Fruit fly (Drosophila melanogaster) whole organism, prepupa: ENCODE results near the gene ScsbetaA.

Source experiments
- Blimp-1 ChIP-seq: fragments of 200-800 bp; sonication (Bioruptor generic); optimal IDR thresholded peaks from 3 replicates; lab custom pipeline; 2017; ENCODE audit warnings: missing biosample characterization, missing genetic modification characterization, mild to moderate bottlenecking, moderate library complexity, missing genetic modification reagents
- CG10669 ChIP-seq: fragments of 200-800 bp; sonication (Bioruptor generic); optimal IDR thresholded peaks from 3 replicates; lab custom pipeline; 2018; ENCODE audit warnings: missing biosample characterization, mild to moderate bottlenecking, missing genetic modification characterization, moderate library complexity
- CG11294 ChIP-seq: fragments of 200-800 bp; sonication (Bioruptor generic); IDR thresholded peaks from 2 replicates; pipeline ENCODE4 v1.3.6; 2022; ENCODE audit warnings: missing biosample characterization, missing genetic modification characterization
- CG11762 ChIP-seq: fragments of 200-800 bp; sonication (Bioruptor generic); optimal IDR thresholded peaks from 3 replicates; lab custom pipeline; 2016; ENCODE audit warnings: missing biosample characterization, missing genetic modification characterization; ENCODE audit not compliant: insufficient read depth
- CG11902 ChIP-seq: fragments of 200-800 bp; sonication (Bioruptor generic); optimal IDR thresholded peaks from 3 replicates; lab custom pipeline; 2016; ENCODE audit warnings: missing biosample characterization, missing genetic modification characterization
- CG15336 ChIP-seq: fragments of 200-800 bp; sonication (Bioruptor generic); IDR thresholded peaks from 2 replicates; pipeline ENCODE4 v1.3.6; 2022; ENCODE audit warnings: missing biosample characterization, missing genetic modification characterization
- CG16779 ChIP-seq: fragments of 200-800 bp; sonication (Bioruptor generic); optimal IDR thresholded peaks from 3 replicates; lab custom pipeline; 2017; ENCODE audit warnings: missing biosample characterization, mild to moderate bottlenecking, missing genetic modification characterization
- CG3032 ChIP-seq: fragments of 200-800 bp; optimal IDR thresholded peaks from 2 replicates; lab custom pipeline; 2019; ENCODE audit warnings: missing biosample characterization, mild to moderate bottlenecking, missing genetic modification characterization, moderate library complexity
- CG31627 ChIP-seq: fragments of 200-800 bp; sonication (Bioruptor generic); optimal IDR thresholded peaks from 3 replicates; lab custom pipeline; 2016; ENCODE audit warnings: missing biosample characterization, missing genetic modification characterization
- CG32006 ChIP-seq: fragments of 200-800 bp; sonication (Bioruptor generic); optimal IDR thresholded peaks from 3 replicates; lab custom pipeline; 2017; ENCODE audit warnings: missing biosample characterization, mild to moderate bottlenecking, missing genetic modification characterization
- CG4318 ChIP-seq: fragments of 200-800 bp; sonication (Bioruptor generic); optimal IDR thresholded peaks from 3 replicates; lab custom pipeline; 2017; ENCODE audit warnings: missing biosample characterization, mild to moderate bottlenecking, missing genetic modification characterization
- CG6276 ChIP-seq: fragments of 200-800 bp; sonication (Bioruptor generic); optimal IDR thresholded peaks from 2 replicates; lab custom pipeline; 2017; ENCODE audit warnings: missing biosample characterization, mild to moderate bottlenecking, missing genetic modification characterization
- CG6792 ChIP-seq: fragments of 200-800 bp; sonication (Bioruptor generic); optimal IDR thresholded peaks from 3 replicates; lab custom pipeline; 2016; ENCODE audit warnings: missing biosample characterization, missing genetic modification characterization
- CG6854 ChIP-seq: fragments of 200-800 bp; sonication (Bioruptor generic); optimal IDR thresholded peaks from 2 replicates; lab custom pipeline; 2017; ENCODE audit warnings: missing biosample characterization, mild to moderate bottlenecking, missing genetic modification characterization
- CG7368 ChIP-seq: fragments of 200-800 bp; sonication (Bioruptor generic); optimal IDR thresholded peaks from 3 replicates; lab custom pipeline; 2016; ENCODE audit warnings: missing biosample characterization, missing genetic modification characterization
- CG8119 ChIP-seq: fragments of 200-800 bp; sonication (Bioruptor generic); IDR thresholded peaks from 3 replicates; pipeline ENCODE4 v1.3.6; 2022; ENCODE audit warnings: missing biosample characterization, missing genetic modification characterization
- CG8319 ChIP-seq: fragments of 200-800 bp; sonication (Bioruptor generic); optimal IDR thresholded peaks from 3 replicates; lab custom pipeline; 2016; ENCODE audit warnings: missing biosample characterization, missing genetic modification characterization
- CG8632 ChIP-seq: fragments of 200-800 bp; sonication (Bioruptor generic); optimal IDR thresholded peaks from 3 replicates; lab custom pipeline; 2016; ENCODE audit warnings: missing biosample characterization, missing genetic modification characterization
- CG9139 ChIP-seq: fragments of 200-800 bp; sonication (Bioruptor generic); optimal IDR thresholded peaks from 3 replicates; lab custom pipeline; 2017; ENCODE audit warnings: missing biosample characterization, mild to moderate bottlenecking, missing genetic modification characterization
- Eip75B ChIP-seq: fragments of 200-800 bp; sonication (Bioruptor generic); optimal IDR thresholded peaks from 3 replicates; lab custom pipeline; 2016; ENCODE audit warnings: missing biosample characterization, missing genetic modification characterization
- Eip93F ChIP-seq: fragments of 200-800 bp; sonication (Bioruptor generic); optimal IDR thresholded peaks from 2 replicates; lab custom pipeline; 2016; ENCODE audit warnings: missing biosample characterization, mild to moderate bottlenecking, missing genetic modification characterization
- Ets96B ChIP-seq: fragments of 200-800 bp; optimal IDR thresholded peaks from 2 replicates; lab custom pipeline; 2019; ENCODE audit warnings: missing biosample characterization, mild to moderate bottlenecking, missing genetic modification characterization, moderate library complexity
- Gug ChIP-seq: fragments of 200-800 bp; sonication (Bioruptor generic); IDR thresholded peaks from 2 replicates; pipeline ENCODE4 v1.3.6; 2022; ENCODE audit warnings: missing biosample characterization, missing genetic modification characterization
- Hr38 ChIP-seq: sonication (Bioruptor generic); optimal IDR thresholded peaks from 2 replicates; lab custom pipeline; 2016; ENCODE audit warnings: missing biosample characterization, missing genetic modification characterization
- Hr39 ChIP-seq: fragments of 200-800 bp; sonication (Bioruptor generic); optimal IDR thresholded peaks from 2 replicates; lab custom pipeline; 2016; ENCODE audit warnings: missing biosample characterization, missing genetic modification characterization
- Hr4 ChIP-seq: fragments of 200-800 bp; sonication (Bioruptor generic); optimal IDR thresholded peaks from 3 replicates; lab custom pipeline; 2016; ENCODE audit warnings: missing biosample characterization, missing genetic modification characterization
- Met ChIP-seq: fragments of 200-800 bp; sonication (Bioruptor generic); optimal IDR thresholded peaks from 3 replicates; lab custom pipeline; 2016; ENCODE audit warnings: missing biosample characterization, missing genetic modification characterization
- OdsH ChIP-seq: fragments of 200-800 bp; sonication (Bioruptor generic); optimal IDR thresholded peaks from 3 replicates; lab custom pipeline; 2016; ENCODE audit warnings: missing biosample characterization, missing genetic modification characterization
- Smox ChIP-seq: fragments of 200-800 bp; sonication (Bioruptor generic); optimal IDR thresholded peaks from 3 replicates; lab custom pipeline; 2016; ENCODE audit warnings: missing biosample characterization, missing genetic modification characterization
- Sox102F ChIP-seq: fragments of 200-800 bp; sonication (Bioruptor generic); optimal IDR thresholded peaks from 2 replicates; lab custom pipeline; 2016; ENCODE audit warnings: missing biosample characterization, mild to moderate bottlenecking, missing genetic modification characterization
- Sox14 ChIP-seq: fragments of 200-800 bp; sonication (Bioruptor generic); optimal IDR thresholded peaks from 3 replicates; lab custom pipeline; 2016; ENCODE audit warnings: missing biosample characterization, missing genetic modification characterization
- Sox15 ChIP-seq: fragments of 200-800 bp; sonication (Bioruptor generic); optimal IDR thresholded peaks from 3 replicates; lab custom pipeline; 2016; ENCODE audit warnings: missing biosample characterization, missing genetic modification characterization
- acj6 ChIP-seq: fragments of 200-800 bp; sonication (Bioruptor generic); optimal IDR thresholded peaks from 3 replicates; lab custom pipeline; 2016; ENCODE audit warnings: missing biosample characterization, missing genetic modification characterization
- dac ChIP-seq: fragments of 200-800 bp; sonication (Bioruptor generic); optimal IDR thresholded peaks from 2 replicates; lab custom pipeline; 2017; ENCODE audit warnings: missing biosample characterization, mild to moderate bottlenecking, missing genetic modification characterization
- eg ChIP-seq: fragments of 200-800 bp; sonication (Bioruptor generic); IDR thresholded peaks from 3 replicates; pipeline ENCODE4 v1.3.6; 2022; ENCODE audit warnings: missing biosample characterization, missing genetic modification characterization
- esn ChIP-seq: fragments of 200-800 bp; sonication (Bioruptor generic); optimal IDR thresholded peaks from 2 replicates; lab custom pipeline; 2016; ENCODE audit warnings: missing biosample characterization, mild to moderate bottlenecking, missing genetic modification characterization, moderate library complexity
- fd59A ChIP-seq: fragments of 200-800 bp; sonication (Bioruptor generic); optimal IDR thresholded peaks from 2 replicates; lab custom pipeline; 2017; ENCODE audit warnings: missing biosample characterization, mild to moderate bottlenecking, missing genetic modification characterization, missing genetic modification reagents
- fd85E ChIP-seq: fragments of 200-800 bp; sonication (Bioruptor generic); optimal IDR thresholded peaks from 3 replicates; lab custom pipeline; 2016; ENCODE audit warnings: missing biosample characterization, missing genetic modification characterization
- fkh ChIP-seq: fragments of 200-800 bp; sonication (Bioruptor generic); optimal IDR thresholded peaks from 3 replicates; lab custom pipeline; 2017; ENCODE audit warnings: missing biosample characterization, mild to moderate bottlenecking, missing genetic modification characterization, moderate library complexity
- net ChIP-seq: fragments of 200-800 bp; sonication (Bioruptor generic); optimal IDR thresholded peaks from 3 replicates; lab custom pipeline; 2016; ENCODE audit warnings: missing biosample characterization, missing genetic modification characterization
- salr ChIP-seq, 2 experiments: fragments of 200-800 bp; sonication (Bioruptor generic); optimal IDR thresholded peaks; 3 replicates each; lab custom pipeline; 2016 to 2018; ENCODE audit warnings: missing biosample characterization in 2 of 2, missing genetic modification characterization in 2 of 2, mild to moderate bottlenecking in 1 of 2
- spab ChIP-seq: fragments of 200-800 bp; sonication (Bioruptor generic); optimal IDR thresholded peaks from 2 replicates; lab custom pipeline; 2017; ENCODE audit warnings: missing biosample characterization, mild to moderate bottlenecking, missing genetic modification characterization, missing genetic modification reagents
- ss ChIP-seq, 2 experiments: fragments of 200-800 bp; sonication (Bioruptor generic); optimal IDR thresholded peaks; 2 replicates in 1 of 2; 3 replicates in 1 of 2; lab custom pipeline; 2017 to 2018; ENCODE audit warnings: mild to moderate bottlenecking in 2 of 2, missing biosample characterization in 2 of 2, missing genetic modification characterization in 2 of 2, moderate library complexity in 1 of 2
- topi ChIP-seq: fragments of 200-800 bp; sonication (Bioruptor generic); optimal IDR thresholded peaks from 3 replicates; lab custom pipeline; 2016; ENCODE audit warnings: missing biosample characterization, missing genetic modification characterization

Gene ScsbetaA

DNA sequence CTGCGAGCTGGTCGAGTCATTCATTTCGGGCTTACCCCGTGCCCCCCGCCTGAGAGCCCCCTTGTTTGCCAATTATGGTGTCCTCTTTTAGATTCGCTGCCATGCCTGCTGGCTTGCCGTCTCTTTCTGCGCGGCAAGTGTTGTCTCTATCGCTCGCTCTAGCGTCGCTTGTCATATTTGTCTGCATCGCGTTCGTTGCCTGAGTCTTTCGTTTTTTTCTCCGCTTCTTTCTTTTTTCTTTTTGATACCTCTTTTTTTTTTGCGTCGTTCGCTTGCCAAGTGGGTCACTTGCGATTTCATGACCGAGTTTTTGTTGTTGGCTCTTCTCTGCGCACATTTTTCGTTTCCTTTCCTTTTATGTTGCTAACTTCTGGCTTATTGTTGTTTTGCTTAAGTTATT lies 33.3 kb downstream of the ScsbetaA start (continued):
- TF ChIP-seq CG8119 (GFP tag; lab: Robert Waterston, UW) (peak; percentile 66; the same call in 2 of the 3 replicates), CG6792 (GFP tag; lab: Kevin White, UChicago) (no peak), CG10669 (GFP tag; lab: Kevin White, UChicago) (peak; percentile 2), Smox (GFP tag; lab: Kevin White, UChicago) (no peak), CG11762 (no peak), Eip93F (no peak), CG3032 (tag; lab: Kevin White, UChicago) (no peak), spab (peak; percentile 9), acj6 (no peak), Ets96B (peak; percentile 12), CG6854 (GFP tag; lab: Kevin White, UChicago) (peak; percentile 13), Met (no peak), CG15336 (GFP tag; lab: Robert Waterston, UW) (peak; percentile 64), CG11902 (GFP tag; lab: Kevin White, UChicago) (no peak), CG8319 (GFP tag; lab: Kevin White, UChicago) (no peak), CG6276 (GFP tag; lab: Kevin White, UChicago) (peak; percentile 73), Hr4 (GFP tag; lab: Kevin White, UChicago) (no peak)
- TF ChIP-seq, all 60 proteins: peak for 24

DNA sequence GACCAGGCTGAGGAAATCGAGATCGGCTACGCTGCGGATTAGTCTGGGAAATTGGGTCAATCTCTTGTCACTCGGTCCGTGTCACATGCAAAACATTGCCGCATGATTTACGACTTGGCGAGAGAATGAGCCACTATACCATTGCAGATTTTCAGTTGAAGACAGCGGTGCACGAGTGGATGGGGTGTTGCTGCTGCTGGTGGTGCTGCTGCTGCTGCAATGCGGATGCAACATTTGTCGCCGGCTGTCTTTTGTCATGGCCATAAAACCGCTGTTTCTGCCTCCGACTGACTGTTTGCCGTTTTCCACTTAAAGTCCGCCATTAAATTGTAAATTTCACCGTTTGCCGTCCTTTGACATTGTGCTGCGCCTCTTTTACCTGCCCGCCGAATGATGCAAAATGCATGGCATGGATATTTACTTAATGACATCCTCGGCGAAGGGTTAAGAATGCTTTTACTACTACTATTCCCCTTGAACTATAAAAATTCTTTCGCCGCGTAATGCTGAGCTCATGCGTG lies 37.6 kb downstream of the ScsbetaA start:
- TF ChIP-seq Hr4 (GFP tag; lab: Kevin White, UChicago), result no peak
- TF ChIP-seq Eip75B (GFP tag; lab: Kevin White, UChicago), result no peak
- no peak for TF ChIP-seq fd85E (GFP tag; lab: Kevin White, UChicago)
- TF ChIP-seq CG6276 (GFP tag; lab: Kevin White, UChicago), result no peak
- TF ChIP-seq CG8632 (GFP tag; lab: Kevin White, UChicago), result no peak

DNA sequence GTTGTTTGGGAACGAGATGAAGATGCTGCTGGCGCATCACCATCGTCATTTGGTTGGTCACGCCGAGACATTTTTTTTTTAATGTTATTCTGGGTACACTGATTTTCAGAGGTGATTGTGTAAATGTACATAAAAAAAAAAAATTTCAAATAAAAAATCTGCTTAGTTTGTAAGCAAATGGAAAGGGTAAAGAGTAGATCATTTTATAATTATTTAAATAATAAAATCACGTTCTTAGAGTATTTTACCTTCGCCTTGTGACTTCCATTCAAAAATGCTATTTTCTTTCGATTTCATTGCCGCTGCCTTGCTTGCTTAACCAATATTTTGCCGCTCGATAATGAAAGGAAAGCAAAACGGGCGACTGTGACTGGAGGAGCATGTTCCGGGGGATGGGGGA lies 40.2 kb downstream of the ScsbetaA start:
- TF ChIP-seq fd85E (GFP tag; lab: Kevin White, UChicago) (peak; percentile 40), Eip75B (GFP tag; lab: Kevin White, UChicago) (peak; percentile 51), CG8632 (GFP tag; lab: Kevin White, UChicago) (peak; percentile 84), Blimp-1 (GFP tag; lab: Kevin White, UChicago) (peak; percentile 83), Gug (GFP tag; lab: Robert Waterston, UW) (no peak), salr (GFP tag; optimal IDR thresholded peaks at IDR 0.05; lab: Kevin White, UChicago) (peak in 1 of 2 experiments; percentile 43), CG4318 (GFP tag; lab: Kevin White, UChicago) (no peak), Sox14 (GFP tag; lab: Kevin White, UChicago) (peak; percentile 71), CG9139 (GFP tag; lab: Kevin White, UChicago) (peak; percentile 25), Hr39 (GFP tag; lab: Kevin White, UChicago) (peak; percentile 64), CG8319 (GFP tag; lab: Kevin White, UChicago) (peak; percentile 69), Sox15 (peak; percentile 71), CG31627 (GFP tag; lab: Kevin White, UChicago) (peak; percentile 69), OdsH (GFP tag; lab: Kevin White, UChicago) (peak; percentile 73), eg (GFP tag; lab: Robert Waterston, UW) (peak; percentile 56; the same call in 1 of the 3 replicates), CG11762 (peak; percentile 42), CG6792 (GFP tag; lab: Kevin White, UChicago) (peak; percentile 87), CG16779 (tag; lab: Kevin White, UChicago) (no peak), Sox102F (GFP tag; lab: Kevin White, UChicago) (peak; percentile 68), CG15336 (GFP tag; lab: Robert Waterston, UW) (peak; percentile 66), Hr38 (GFP tag; lab: Kevin White, UChicago) (no peak), topi (GFP tag; lab: Kevin White, UChicago) (peak; percentile 84), dac (GFP tag; lab: Kevin White, UChicago) (no peak), Hr4 (GFP tag; lab: Kevin White, UChicago) (peak; percentile 25), Met (peak; percentile 84), CG8119 (GFP tag; lab: Robert Waterston, UW) (peak; percentile 51; the same call in 2 of the 3 replicates), ss (GFP tag; optimal IDR thresholded peaks at IDR 0.05; lab: Kevin White, UChicago) (peak in 1 of 2 experiments; percentile 27), CG3032 (tag; lab: Kevin White, UChicago) (peak; percentile 37), fkh (GFP tag; lab: Kevin White, UChicago) (no peak), CG7368 (GFP tag; lab: Kevin White, UChicago) (peak; percentile 30), CG11902 (GFP tag; lab: Kevin White, UChicago) (peak; percentile 79), CG32006 (GFP tag; lab: Kevin White, UChicago) (peak; percentile 63), fd59A (peak; percentile 16), Ets96B (peak; percentile 13), net (GFP tag; lab: Kevin White, UChicago) (no peak), esn (GFP tag; lab: Kevin White, UChicago) (peak; percentile 88), Eip93F (peak; percentile 55), CG10669 (GFP tag; lab: Kevin White, UChicago) (peak; percentile 37), CG11294 (no peak), Smox (GFP tag; lab: Kevin White, UChicago) (peak; percentile 86)
